Worm (Caenorhabditis elegans): ENCODE data around the gene D1054.8.

Gene D1054.8

DNA sequence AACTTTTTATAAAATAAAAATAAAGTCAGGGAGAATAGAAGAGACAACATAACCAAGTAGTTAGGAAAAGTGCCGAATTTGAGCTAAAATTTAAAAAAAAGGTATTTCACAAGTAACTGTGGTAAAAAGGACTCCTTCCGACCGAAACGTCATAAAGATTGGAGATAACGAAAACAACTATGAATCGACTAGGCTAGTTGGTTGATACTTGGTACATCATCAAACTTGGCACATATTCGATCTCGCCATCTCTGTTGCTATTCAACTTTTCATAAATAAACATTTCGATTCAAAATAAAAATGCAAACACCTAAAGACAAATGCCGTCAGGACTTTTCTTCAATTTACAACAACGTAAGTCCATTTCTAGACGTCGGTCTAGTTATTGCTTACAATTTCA, 27.7 kb downstream of the D1054.8 start, which contains the start of gene C29A12.22:
Gene C29A12.22 (plus strand): TSS at position 301 of the 400 bp plus-strand sequence.
- TF ChIP-seq ceh-28 (tag; optimal IDR thresholded peaks at IDR 0.05): no peak
- no peak for TF ChIP-seq nhr-77 (tag; optimal IDR thresholded peaks at IDR 0.05)
- TF ChIP-seq fkh-10 (GFP tag; optimal IDR thresholded peaks at IDR 0.05): no peak
- TF ChIP-seq fos-1 (tag; optimal IDR thresholded peaks at IDR 0.05): no peak
- TF ChIP-seq jun-1 (tag; optimal IDR thresholded peaks at IDR 0.05): no peak
- no peak for TF ChIP-seq aly-2 (tag; optimal IDR thresholded peaks at IDR 0.05)
- TF ChIP-seq nhr-28 (tag; optimal IDR thresholded peaks at IDR 0.05): no peak
- TF ChIP-seq lin-39 (tag; optimal IDR thresholded peaks at IDR 0.05): no peak
- TF ChIP-seq ZK546.5 (tag; optimal IDR thresholded peaks at IDR 0.05): no peak
- TF ChIP-seq ceh-9 (tag; optimal IDR thresholded peaks at IDR 0.05): no peak
- TF ChIP-seq ceh-82 (tag; optimal IDR thresholded peaks at IDR 0.05): no peak
- TF ChIP-seq zag-1 (tag; optimal IDR thresholded peaks at IDR 0.05): no peak
- no peak for TF ChIP-seq pha-4 (tag; optimal IDR thresholded peaks at IDR 0.05)
- TF ChIP-seq nhr-43 (tag; optimal IDR thresholded peaks at IDR 0.05; ENCODE audit: poor library complexity, severe bottlenecking): no peak

DNA sequence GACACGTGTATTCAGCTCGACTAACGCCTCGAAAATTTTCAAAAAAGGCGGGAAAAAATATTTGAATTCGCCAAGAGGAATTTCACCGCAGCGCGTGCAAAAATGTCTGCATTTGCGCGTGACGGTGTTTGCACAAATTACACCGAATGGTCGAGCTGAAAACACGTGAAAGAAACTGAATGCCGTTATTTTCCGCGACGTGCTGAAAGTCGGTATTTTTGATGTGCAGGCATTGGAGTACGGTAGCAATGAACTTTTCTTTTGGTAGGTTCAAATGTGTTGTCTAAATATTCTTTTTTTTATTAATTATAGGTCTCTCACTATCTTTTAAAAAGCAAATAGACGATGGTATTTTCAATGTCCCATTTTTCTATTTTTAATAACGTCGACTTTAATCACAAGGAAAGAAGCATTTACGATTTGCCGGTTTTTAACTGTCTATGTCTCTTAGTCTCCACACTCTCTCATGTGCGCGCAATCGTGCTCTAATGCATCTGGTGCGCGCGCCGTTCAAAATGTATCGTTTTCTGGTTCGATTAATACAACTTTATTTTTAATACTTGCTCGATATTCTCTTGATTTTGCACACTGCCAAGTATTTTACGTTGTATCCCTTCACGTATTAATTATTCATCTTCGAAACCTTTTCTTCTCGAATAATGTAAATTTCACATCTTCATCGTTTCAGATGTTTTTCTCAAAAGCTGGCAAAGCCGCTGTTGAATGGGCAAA, 29.5 kb downstream of the D1054.8 start, which contains the start of the genes C29A12.1 and lig-1:
Gene C29A12.1 (minus strand): TSS at position 63 of the 732 bp plus-strand sequence.
Gene lig-1 (plus strand): TSS at position 682 of the 732 bp plus-strand sequence.
- peak; percentile 44 for TF ChIP-seq lin-15B (tag; optimal IDR thresholded peaks at IDR 0.05)
- peak; percentile 36 for TF ChIP-seq nfya-1 (tag; optimal IDR thresholded peaks at IDR 0.05; ENCODE audit: insufficient read depth)
- TF ChIP-seq mml-1 (tag; optimal IDR thresholded peaks at IDR 0.05): no peak
- TF ChIP-seq egl-5 (tag; optimal IDR thresholded peaks at IDR 0.05): no peak
- TF ChIP-seq nhr-25 (tag; optimal IDR thresholded peaks at IDR 0.05): peak; percentile 34
- TF ChIP-seq elt-2 (tag; optimal IDR thresholded peaks at IDR 0.05): peak; percentile 4

DNA sequence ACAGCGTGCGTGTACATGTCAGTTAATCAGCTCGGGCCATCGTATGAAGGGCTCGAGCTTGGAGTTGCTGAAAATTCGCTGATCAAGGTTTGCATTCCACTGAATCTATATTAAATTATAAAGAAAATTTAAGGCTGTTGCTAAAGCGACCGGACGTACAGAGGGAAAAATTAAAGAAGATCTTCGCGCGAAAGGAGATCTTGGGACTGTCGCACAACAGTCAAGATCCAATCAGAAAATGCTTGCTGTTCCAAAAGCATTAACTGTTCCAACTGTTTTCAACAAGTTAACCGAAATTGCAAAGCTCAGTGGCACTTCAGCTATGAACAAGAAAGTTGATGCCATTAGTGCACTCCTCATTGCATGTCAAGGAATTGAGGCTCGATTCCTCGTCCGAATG, 30.2 kb downstream of the D1054.8 start:
- TF ChIP-seq ztf-11 (tag; optimal IDR thresholded peaks at IDR 0.05) (no peak), ceh-28 (tag; optimal IDR thresholded peaks at IDR 0.05) (no peak), zag-1 (tag; optimal IDR thresholded peaks at IDR 0.05) (no peak), ama-1 (optimal IDR thresholded peaks at IDR 0.05) (no peak), elt-2 (tag; optimal IDR thresholded peaks at IDR 0.05) (no peak), nfya-1 (tag; optimal IDR thresholded peaks at IDR 0.05; ENCODE audit: insufficient read depth) (no peak)

DNA sequence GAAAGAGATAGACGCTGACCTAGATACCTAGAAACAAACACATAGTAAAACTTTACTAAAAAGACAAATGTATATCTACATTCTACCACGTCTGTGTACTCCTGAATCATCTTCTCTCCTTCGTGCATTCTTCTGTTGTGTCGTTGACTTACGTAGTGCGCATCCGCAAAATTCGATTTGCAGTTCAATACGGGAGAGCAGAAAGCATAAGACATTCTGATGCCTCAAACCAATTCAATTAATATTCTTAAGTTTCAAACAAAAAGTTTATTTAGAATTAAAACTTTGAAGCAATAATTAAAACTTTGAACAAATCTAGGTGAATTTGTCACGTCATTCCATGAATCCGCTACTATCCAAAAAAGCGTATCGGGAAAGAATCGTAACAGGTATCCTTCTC, 32.7 kb downstream of the D1054.8 start:
- TF ChIP-seq mml-1 (tag; optimal IDR thresholded peaks at IDR 0.05) (no peak), fkh-10 (GFP tag; optimal IDR thresholded peaks at IDR 0.05) (peak; percentile 25)

- TF ChIP-seq ZK546.5 (tag; optimal IDR thresholded peaks at IDR 0.05) (no peak), unc-39 (tag; optimal IDR thresholded peaks at IDR 0.05) (no peak), unc-62 (GFP tag; optimal IDR thresholded peaks at IDR 0.05) (no peak), jun-1 (tag; optimal IDR thresholded peaks at IDR 0.05) (no peak), lin-39 (tag; optimal IDR thresholded peaks at IDR 0.05) (no peak), elt-1 (tag; optimal IDR thresholded peaks at IDR 0.05) (no peak)
These were observed 34.4 kb downstream of the D1054.8 start for ce11 chrV:10818498-10818897.

DNA sequence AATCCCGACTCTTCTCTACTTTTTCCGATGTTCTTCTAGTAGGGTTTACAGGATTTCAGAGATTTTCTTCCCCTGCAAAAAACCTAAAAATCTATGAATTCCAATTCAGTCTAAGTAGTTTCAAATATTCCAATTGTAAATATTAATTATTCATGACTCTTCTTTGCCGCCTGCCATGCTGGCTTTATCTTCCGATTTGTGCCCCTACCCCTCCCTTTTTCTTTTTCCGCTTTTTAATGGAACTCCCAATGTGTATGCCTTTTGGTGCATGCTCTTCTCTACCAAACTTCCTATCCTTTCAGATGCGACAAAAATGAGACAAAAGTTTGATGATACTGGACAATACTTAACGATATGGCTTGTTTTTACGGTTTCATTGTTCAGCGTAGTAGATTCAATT, 40.6 kb downstream of the D1054.8 start, which contains the start of gene nrx-1:
Gene nrx-1 (plus strand): TSS at position 301 of the 400 bp plus-strand sequence.
- TF ChIP-seq pqm-1 (tag; optimal IDR thresholded peaks at IDR 0.05) (no peak), mdl-1 (tag; optimal IDR thresholded peaks at IDR 0.05) (no peak), aly-2 (tag; optimal IDR thresholded peaks at IDR 0.05) (no peak), ceh-16 (tag; optimal IDR thresholded peaks at IDR 0.05) (no peak), ceh-82 (tag; optimal IDR thresholded peaks at IDR 0.05) (no peak)

DNA sequence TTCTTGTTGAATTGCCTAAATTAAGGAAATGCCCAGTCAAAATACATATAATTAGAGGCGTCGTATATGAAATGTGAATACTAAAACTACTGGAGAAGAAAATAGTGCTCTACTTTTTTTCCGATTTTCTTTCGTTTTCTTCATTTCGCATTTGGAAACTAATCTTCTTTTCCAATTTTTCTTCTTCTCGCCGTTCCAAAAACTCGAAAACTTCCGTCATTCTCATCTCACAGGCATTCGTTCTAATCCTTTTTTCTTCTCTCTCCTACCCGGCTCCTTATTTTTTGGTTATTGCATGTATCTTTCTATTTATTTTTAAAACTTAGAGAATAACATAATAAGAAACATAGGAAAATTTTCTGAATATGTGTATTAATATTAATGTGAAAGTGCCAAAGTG, 48.8 kb downstream of the D1054.8 start:
- TF ChIP-seq unc-62 (GFP tag; optimal IDR thresholded peaks at IDR 0.05) (no peak), mml-1 (tag; optimal IDR thresholded peaks at IDR 0.05) (no peak), fkh-2 (tag; optimal IDR thresholded peaks at IDR 0.05) (no peak), fkh-10 (GFP tag; optimal IDR thresholded peaks at IDR 0.05) (no peak), fos-1 (tag; optimal IDR thresholded peaks at IDR 0.05) (no peak), lin-15B (tag; optimal IDR thresholded peaks at IDR 0.05) (no peak), elt-1 (tag; optimal IDR thresholded peaks at IDR 0.05) (no peak), nhr-76 (tag; optimal IDR thresholded peaks at IDR 0.05) (no peak), nhr-43 (tag; optimal IDR thresholded peaks at IDR 0.05; ENCODE audit: poor library complexity, severe bottlenecking) (no peak), zag-1 (tag; optimal IDR thresholded peaks at IDR 0.05) (no peak), pha-4 (tag; optimal IDR thresholded peaks at IDR 0.05) (no peak)

Measured in whole organism, L3 larva.